Fruit fly (Drosophila melanogaster) S2 (cell line): ENCODE data around the gene EMC3.

Experiments
- CG8478 ChIP-seq: fragments of >200 bp; optimal IDR thresholded peaks from 2 replicates; lab custom pipeline; 2018
- CTCF ChIP-seq, 2 experiments: fragments of >200 bp; optimal IDR thresholded peaks; 2 replicates each; lab custom pipeline; 2018

DNA sequence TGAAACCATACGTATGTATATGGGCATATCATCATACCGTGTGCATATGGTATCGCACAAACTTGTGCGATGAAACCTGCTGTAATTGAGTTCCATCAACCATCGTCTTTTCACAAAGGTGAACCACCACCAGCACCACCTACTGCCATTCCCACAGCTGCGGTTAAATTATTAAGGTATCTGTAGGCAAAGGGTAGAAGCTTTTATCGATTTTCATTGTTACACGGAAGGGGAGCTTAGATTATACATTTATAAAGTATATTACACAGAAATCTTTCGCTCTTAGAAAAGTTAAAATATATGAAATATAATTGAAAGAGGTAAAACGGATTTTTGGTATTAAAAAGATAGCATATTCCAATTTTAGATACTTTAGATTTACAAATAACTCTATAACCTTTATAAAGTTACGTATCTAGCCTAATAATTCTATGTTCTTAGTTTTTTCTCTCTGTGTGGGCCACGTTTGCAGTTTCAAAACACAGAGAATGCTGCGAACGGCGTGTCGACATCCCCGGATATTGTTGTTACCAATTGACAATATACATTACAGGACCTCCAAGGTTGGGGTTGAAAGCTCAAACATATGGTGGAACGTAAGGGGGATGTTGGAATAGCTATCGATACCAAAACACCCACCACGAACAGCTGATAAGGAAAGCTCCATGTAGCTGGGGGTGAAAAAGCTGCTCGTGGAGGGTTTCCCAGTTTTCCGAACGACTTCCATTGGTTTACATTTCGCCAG, 28.4 kb upstream of the EMC3 start, which contains the start of gene CG6495:
- TF ChIP-seq CTCF (optimal IDR thresholded peaks at IDR 0.05; lab: Kevin White, UChicago), result no peak
- TF ChIP-seq CG8478 (lab: Kevin White, UChicago), result no peak
